Fruit fly (Drosophila melanogaster): ENCODE results near the gene Hs3st-B.
A peak's percentile ranks its signal among the peaks of the same experiment; 100 is the strongest.

Gene Hs3st-B

dm6 chrX:19240230-19240839 lies 8.1 kb upstream of the Hs3st-B start (continued):
- TF ChIP-seq Nf-YB (GFP tag; optimal IDR thresholded peaks at IDR 0.05) (no peak), sisA (GFP tag; IDR thresholded peaks at IDR 0.05) (0 out of 2 replicates have a peak, but pooled peaks have one; percentile 6), CG2678 (tag; optimal IDR thresholded peaks at IDR 0.05) (peak; percentile 30), Adf1 (GFP tag; IDR thresholded peaks at IDR 0.05) (no peak), da (GFP tag; optimal IDR thresholded peaks at IDR 0.05) (no peak), Bgb (GFP tag; IDR thresholded peaks at IDR 0.05; ENCODE audit: partially characterized antibody) (no peak), CG32772 (GFP tag; IDR thresholded peaks at IDR 0.05) (no peak), mld (GFP tag; IDR thresholded peaks at IDR 0.05; ENCODE audit: partially characterized antibody) (no peak), CG7372 (GFP tag; IDR thresholded peaks at IDR 0.05) (no peak), mirr (GFP tag; optimal IDR thresholded peaks at IDR 0.05) (peak; percentile 7)

- TF ChIP-seq org-1 (GFP tag; optimal IDR thresholded peaks at IDR 0.05) (no peak), Hr39 (optimal IDR thresholded peaks at IDR 0.05) (no peak), trem (tag; optimal IDR thresholded peaks at IDR 0.05) (no peak), CG3163 (GFP tag; optimal IDR thresholded peaks at IDR 0.05) (no peak), CG11085 (GFP tag; IDR thresholded peaks at IDR 0.05) (no peak), phol (tag; optimal IDR thresholded peaks at IDR 0.05) (no peak), CG10565 (GFP tag; optimal IDR thresholded peaks at IDR 0.05) (no peak), CG8478 (optimal IDR thresholded peaks at IDR 0.05) (no peak), crp (GFP tag; optimal IDR thresholded peaks at IDR 0.05) (no peak), sim (GFP tag; IDR thresholded peaks at IDR 0.05) (no peak), CG15011 (GFP tag; optimal IDR thresholded peaks at IDR 0.05) (no peak), klu (GFP tag; IDR thresholded peaks at IDR 0.05) (no peak), CG10431 (GFP tag; optimal IDR thresholded peaks at IDR 0.05) (no peak), CG4730 (GFP tag; IDR thresholded peaks at IDR 0.05) (no peak), CG7271 (tag; optimal IDR thresholded peaks at IDR 0.05) (no peak), ATbp (GFP tag; optimal IDR thresholded peaks at IDR 0.05) (no peak), bcd (GFP tag; optimal IDR thresholded peaks at IDR 0.05) (no peak), CG18011 (GFP tag; optimal IDR thresholded peaks at IDR 0.05) (no peak), stc (GFP tag; IDR thresholded peaks at IDR 0.05) (no peak), CG1603 (tag; optimal IDR thresholded peaks at IDR 0.05) (peak; percentile 2), Aef1 (GFP tag; IDR thresholded peaks at IDR 0.05) (no peak), H2.0 (GFP tag; IDR thresholded peaks at IDR 0.05) (no peak), CG11398 (GFP tag; optimal IDR thresholded peaks at IDR 0.05) (no peak), Fer3 (tag; optimal IDR thresholded peaks at IDR 0.05) (no peak), hb (GFP tag; IDR thresholded peaks at IDR 0.05; ENCODE audit: partially characterized antibody) (no peak), Camta (GFP tag; optimal IDR thresholded peaks at IDR 0.05) (no peak), Hr51 (GFP tag; optimal IDR thresholded peaks at IDR 0.05) (no peak), Lim3 (GFP tag; IDR thresholded peaks at IDR 0.05) (no peak), row (GFP tag; IDR thresholded peaks at IDR 0.05) (no peak), sug (tag; optimal IDR thresholded peaks at IDR 0.05) (peak; percentile 4), yki (optimal IDR thresholded peaks at IDR 0.05) (no peak), CG6254 (GFP tag; optimal IDR thresholded peaks at IDR 0.05) (no peak), zf30C (GFP tag; optimal IDR thresholded peaks at IDR 0.05) (peak; percentile 33), ken (GFP tag; IDR thresholded peaks at IDR 0.05) (no peak), CG4424 (GFP tag; optimal IDR thresholded peaks at IDR 0.05) (no peak), nerfin-1 (tag; optimal IDR thresholded peaks at IDR 0.05) (no peak), ara (GFP tag; IDR thresholded peaks at IDR 0.05) (no peak), D19B (GFP tag; optimal IDR thresholded peaks at IDR 0.05) (peak; percentile 37), dati (GFP tag; IDR thresholded peaks at IDR 0.05) (no peak), Dip3 (GFP tag; optimal IDR thresholded peaks at IDR 0.05) (no peak)
These were observed 6.6 kb upstream of the Hs3st-B start, which contains the start of gene CG14196 for dm6 chrX:19241790-19242373. TSS of gene CG14196 (minus strand) at chrX:19241840.
